Fruit fly (Drosophila melanogaster): ENCODE measurements around the gene RpL30.

Gene RpL30

dm6 chr2L:18974063-18974779 lies 34.9 kb downstream of the RpL30 start, which contains the start of the genes L2HGDH and CG10431 (continued):
- TF ChIP-seq seq (GFP tag; IDR thresholded peaks at IDR 0.05) (peak; percentile 39; the same call in 1 of the 2 replicates), dimm (GFP tag; IDR thresholded peaks at IDR 0.05) (no peak), CG3163 (GFP tag; optimal IDR thresholded peaks at IDR 0.05) (no peak), CG18262 (tag; optimal IDR thresholded peaks at IDR 0.05) (peak; percentile 69), CG11093 (GFP tag; IDR thresholded peaks at IDR 0.05) (no peak), dpn (GFP tag; optimal IDR thresholded peaks at IDR 0.05) (peak; percentile 42 to 68), CG6654 (GFP tag; optimal IDR thresholded peaks at IDR 0.05) (no peak), ase (GFP tag; IDR thresholded peaks at IDR 0.05) (no peak), sob (GFP tag; IDR thresholded peaks at IDR 0.05) (0 out of 2 replicates have a peak, but pooled peaks have one; percentile 7), Mrtf (GFP tag; IDR thresholded peaks at IDR 0.05) (no peak), Bgb (GFP tag; IDR thresholded peaks at IDR 0.05; ENCODE audit: partially characterized antibody) (peak; percentile 30; the same call in 1 of the 2 replicates), CG10462 (GFP tag; optimal IDR thresholded peaks at IDR 0.05) (peak; percentile 31), ems (GFP tag; optimal IDR thresholded peaks at IDR 0.05) (peak; percentile 25), aop (GFP tag; IDR thresholded peaks at IDR 0.05) (no peak), ro (GFP tag; IDR thresholded peaks at IDR 0.05) (no peak), Sry-δ (GFP tag; optimal IDR thresholded peaks at IDR 0.05) (peak; percentile 35), nerfin-1 (tag; optimal IDR thresholded peaks at IDR 0.05) (peak; percentile 45), hb (GFP tag; IDR thresholded peaks at IDR 0.05; ENCODE audit: partially characterized antibody) (no peak), chif (GFP tag; optimal IDR thresholded peaks at IDR 0.05) (peak in 1 of 2 experiments; percentile 31), Nf-YA (GFP tag; IDR thresholded peaks at IDR 0.05) (no peak), CG13424 (tag; optimal IDR thresholded peaks at IDR 0.05) (peak; percentile 75), caup (GFP tag; optimal IDR thresholded peaks at IDR 0.05; ENCODE audit: severe bottlenecking) (peak; percentile 34), cg (GFP tag; optimal IDR thresholded peaks at IDR 0.05) (no peak), CG3281 (GFP tag; optimal IDR thresholded peaks at IDR 0.05) (peak; percentile 57), CG1024 (GFP tag; IDR thresholded peaks at IDR 0.05) (no peak), stc (GFP tag; IDR thresholded peaks at IDR 0.05) (peak; percentile 30; the same call in 1 of the 2 replicates), kah (GFP tag; optimal IDR thresholded peaks at IDR 0.05) (peak; percentile 11), CG13775 (GFP tag; optimal IDR thresholded peaks at IDR 0.05) (peak; percentile 63), E2f2 (GFP tag; IDR thresholded peaks at IDR 0.05) (0 out of 2 replicates have a peak, but pooled peaks have one; percentile 28), D19B (GFP tag; optimal IDR thresholded peaks at IDR 0.05) (peak; percentile 15), CG17186 (GFP tag; optimal IDR thresholded peaks at IDR 0.05) (peak; percentile 53), CG14860 (GFP tag; IDR thresholded peaks at IDR 0.05; ENCODE audit: partially characterized antibody) (no peak), sqz (GFP tag; optimal IDR thresholded peaks at IDR 0.05) (no peak), CG18764 (GFP tag; optimal IDR thresholded peaks at IDR 0.05) (no peak), CG13123 (GFP tag; optimal IDR thresholded peaks at IDR 0.05) (peak; percentile 21), NC2α (GFP tag; optimal IDR thresholded peaks at IDR 0.05) (no peak), salm (tag; optimal IDR thresholded peaks at IDR 0.05) (peak; percentile 28), en (GFP tag; optimal IDR thresholded peaks at IDR 0.05) (no peak), gcm (GFP tag; optimal IDR thresholded peaks at IDR 0.05) (peak; percentile 36), sr (GFP tag; IDR thresholded peaks at IDR 0.05) (no peak), CoRest (tag; optimal IDR thresholded peaks at IDR 0.05) (peak; percentile 79), NC2β (GFP tag; optimal IDR thresholded peaks at IDR 0.05) (no peak), az2 (GFP tag; optimal IDR thresholded peaks at IDR 0.05) (peak; percentile 57), insv (GFP tag; optimal IDR thresholded peaks at IDR 0.05) (peak in 1 of 2 experiments; percentile 63), CG7357 (GFP tag; IDR thresholded peaks at IDR 0.05) (no peak), Pdp1 (GFP tag; optimal IDR thresholded peaks at IDR 0.05) (peak; percentile 38 to 76), D19A (tag; optimal IDR thresholded peaks at IDR 0.05) (peak; percentile 57), CG9437 (GFP tag; optimal IDR thresholded peaks at IDR 0.05) (peak; percentile 64), Taf1 (GFP tag; IDR thresholded peaks at IDR 0.05) (no peak), slp2 (GFP tag; optimal IDR thresholded peaks at IDR 0.05) (no peak)

All from whole organism, embryonic.